Worm (Caenorhabditis elegans): ENCODE data around the gene zip-9.

Gene zip-9

DNA sequence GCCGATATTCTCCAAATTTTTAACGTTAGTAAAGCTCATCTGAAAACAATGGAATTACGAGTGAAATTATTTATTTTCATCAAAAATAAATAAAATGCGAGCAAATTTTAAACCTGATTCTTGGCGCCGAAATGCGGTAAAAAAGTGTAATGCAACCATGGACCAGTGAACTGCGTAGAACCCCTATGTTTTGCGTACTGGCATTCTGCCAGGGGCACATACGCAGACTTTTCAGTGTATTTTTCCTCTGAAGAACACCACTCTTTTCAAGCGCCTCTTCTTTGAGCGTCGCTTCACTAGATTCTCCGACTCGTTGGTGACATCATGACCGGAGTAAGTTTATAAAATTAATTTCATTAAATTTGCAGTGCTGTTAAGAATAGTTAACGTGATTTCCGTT is 23.2 kb downstream of the zip-9 start, which contains the start of the genes ctf-4 and eef-1G (continued):
- TF ChIP-seq fkh-6 (tag; optimal IDR thresholded peaks at IDR 0.05), result no peak
- TF ChIP-seq hlh-6 (tag; optimal IDR thresholded peaks at IDR 0.05), result no peak
- TF ChIP-seq eyg-1 (tag; optimal IDR thresholded peaks at IDR 0.05), result no peak
- no peak for TF ChIP-seq npax-4 (tag; optimal IDR thresholded peaks at IDR 0.05)
- peak; percentile 64 for TF ChIP-seq ceh-31 (tag; optimal IDR thresholded peaks at IDR 0.05)
- no peak for TF ChIP-seq sox-4 (tag; optimal IDR thresholded peaks at IDR 0.05)
- TF ChIP-seq lin-11 (tag; optimal IDR thresholded peaks at IDR 0.05), result no peak
- no peak for TF ChIP-seq ceh-19 (GFP tag; optimal IDR thresholded peaks at IDR 0.05)
- peak; percentile 25 for TF ChIP-seq syd-9 (tag; optimal IDR thresholded peaks at IDR 0.05)
- peak; percentile 85 for TF ChIP-seq unc-55 (GFP tag; optimal IDR thresholded peaks at IDR 0.05)
- no peak for TF ChIP-seq elt-4 (tag; optimal IDR thresholded peaks at IDR 0.05)
- TF ChIP-seq sdc-2 (tag; optimal IDR thresholded peaks at IDR 0.05), result no peak
- TF ChIP-seq tbx-2 (tag; optimal IDR thresholded peaks at IDR 0.05), result peak; percentile 72
- no peak for TF ChIP-seq ceh-30 (tag; optimal IDR thresholded peaks at IDR 0.05)
- TF ChIP-seq elt-2 (tag; optimal IDR thresholded peaks at IDR 0.05), result no peak
- TF ChIP-seq hlh-8 (tag; optimal IDR thresholded peaks at IDR 0.05), result peak; percentile 28
- no peak for TF ChIP-seq pax-1 (tag; optimal IDR thresholded peaks at IDR 0.05)
- TF ChIP-seq ref-2 (tag; optimal IDR thresholded peaks at IDR 0.05), result peak; percentile 72
- TF ChIP-seq ahr-1 (tag; optimal IDR thresholded peaks at IDR 0.05), result no peak

DNA sequence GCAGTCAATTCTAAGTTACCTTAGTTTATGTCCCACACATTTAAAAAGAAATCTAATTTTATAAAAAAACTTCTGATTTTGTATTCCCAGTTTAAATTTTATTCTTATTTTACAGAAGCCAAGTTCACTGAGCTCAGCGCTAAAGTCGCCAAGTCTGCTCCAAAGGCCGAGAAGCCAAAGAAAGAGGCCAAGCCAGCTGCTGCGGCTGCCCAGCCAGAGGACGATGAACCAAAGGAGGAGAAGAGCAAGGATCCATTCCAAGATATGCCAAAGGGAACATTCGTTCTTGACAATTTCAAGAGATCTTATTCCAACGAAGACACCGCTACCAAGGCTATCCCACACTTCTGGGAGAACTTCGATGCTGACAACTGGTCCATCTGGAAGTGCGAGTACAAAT is 24.6 kb downstream of the zip-9 start:
- TF ChIP-seq sdc-2 (tag; optimal IDR thresholded peaks at IDR 0.05) (no peak), elt-2 (tag; optimal IDR thresholded peaks at IDR 0.05) (no peak), fkh-10 (GFP tag; optimal IDR thresholded peaks at IDR 0.05) (no peak), ceh-34 (tag; optimal IDR thresholded peaks at IDR 0.05) (no peak), syd-9 (tag; optimal IDR thresholded peaks at IDR 0.05) (no peak), eyg-1 (tag; optimal IDR thresholded peaks at IDR 0.05) (no peak), mec-3 (tag; optimal IDR thresholded peaks at IDR 0.05; ENCODE audit: borderline replicate concordance) (no peak), nhr-11 (tag; optimal IDR thresholded peaks at IDR 0.05) (no peak), ztf-16 (tag; optimal IDR thresholded peaks at IDR 0.05) (no peak), ahr-1 (tag; optimal IDR thresholded peaks at IDR 0.05) (no peak), pag-3 (tag; optimal IDR thresholded peaks at IDR 0.05; ENCODE audit: borderline replicate concordance) (no peak), hlh-8 (tag; optimal IDR thresholded peaks at IDR 0.05) (no peak), rnt-1 (tag; optimal IDR thresholded peaks at IDR 0.05) (no peak)

DNA sequence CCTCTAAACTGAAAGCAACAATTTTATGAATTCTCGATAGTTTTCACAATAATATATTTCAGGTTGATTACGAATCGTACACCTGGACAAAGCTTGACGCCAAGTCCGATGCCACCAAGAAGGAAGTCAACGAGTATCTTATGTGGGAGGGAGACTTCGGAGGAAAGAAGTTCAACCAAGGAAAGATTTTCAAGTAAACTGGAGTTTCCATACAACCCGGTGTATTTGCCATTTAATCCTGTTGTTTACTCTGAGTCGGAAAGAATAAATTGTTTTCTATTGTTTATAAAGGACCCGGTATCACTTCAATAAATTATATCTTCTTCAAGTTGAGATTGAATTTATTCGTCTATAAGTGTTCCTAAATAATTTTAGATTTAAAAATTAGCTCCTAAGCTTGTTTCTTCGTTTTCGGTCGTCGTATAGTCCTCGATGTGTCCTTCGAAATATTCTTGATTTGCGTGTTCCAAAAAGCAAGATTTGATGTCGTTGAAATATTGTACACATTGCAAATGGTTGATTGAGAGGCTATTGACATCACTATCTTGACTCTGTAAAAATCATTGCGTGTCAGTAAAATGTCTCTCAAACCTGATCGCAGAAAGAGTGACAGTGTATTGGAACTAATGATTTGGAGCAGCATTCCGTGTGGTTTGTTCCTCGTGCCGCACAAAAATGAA is 25.5 kb downstream of the zip-9 start:
- no peak for TF ChIP-seq ttx-3 (tag; optimal IDR thresholded peaks at IDR 0.05)
- no peak for TF ChIP-seq pag-3 (tag; optimal IDR thresholded peaks at IDR 0.05; ENCODE audit: borderline replicate concordance)
- TF ChIP-seq ets-4 (tag; optimal IDR thresholded peaks at IDR 0.05), result no peak
- TF ChIP-seq Y22D7AL.16 (tag; optimal IDR thresholded peaks at IDR 0.05), result no peak
- TF ChIP-seq mec-3 (tag; optimal IDR thresholded peaks at IDR 0.05; ENCODE audit: borderline replicate concordance), result no peak
- TF ChIP-seq C08G9.2 (tag; optimal IDR thresholded peaks at IDR 0.05), result no peak
- TF ChIP-seq hlh-30 (tag; optimal IDR thresholded peaks at IDR 0.05; ENCODE audit: insufficient read depth), result no peak
- no peak for TF ChIP-seq unc-86 (tag; optimal IDR thresholded peaks at IDR 0.05)
- no peak for TF ChIP-seq eyg-1 (tag; optimal IDR thresholded peaks at IDR 0.05)
- TF ChIP-seq C38D4.7 (GFP tag; optimal IDR thresholded peaks at IDR 0.05), result no peak
- no peak for TF ChIP-seq odd-2 (tag; optimal IDR thresholded peaks at IDR 0.05)
- no peak for TF ChIP-seq fkh-6 (tag; optimal IDR thresholded peaks at IDR 0.05)
- no peak for TF ChIP-seq ahr-1 (tag; optimal IDR thresholded peaks at IDR 0.05)
- TF ChIP-seq ceh-31 (tag; optimal IDR thresholded peaks at IDR 0.05), result no peak
- TF ChIP-seq ceh-18 (tag; optimal IDR thresholded peaks at IDR 0.05), result no peak
- TF ChIP-seq ceh-14 (tag; optimal IDR thresholded peaks at IDR 0.05), result no peak
- no peak for TF ChIP-seq hlh-15 (tag; optimal IDR thresholded peaks at IDR 0.05)
- no peak for TF ChIP-seq madf-2 (tag; optimal IDR thresholded peaks at IDR 0.05)
- no peak for TF ChIP-seq ceh-45 (GFP tag; IDR thresholded peaks at IDR 0.05)
- no peak for TF ChIP-seq pha-2 (tag; optimal IDR thresholded peaks at IDR 0.05)

Data from whole organism, late embryonic.